Worm (Caenorhabditis elegans) whole organism, L3 larva: ENCODE data around the gene F17E9.15.

Source experiments
- ama-1 ChIP-seq: fragments of 150-350 bp; optimal IDR thresholded peaks from 2 replicates; lab custom pipeline; 2018
- ceh-82 ChIP-seq: fragments of 150-350 bp; optimal IDR thresholded peaks from 2 replicates; lab custom pipeline; 2014; ENCODE audit warnings: missing biosample characterization, missing genetic modification characterization
- elt-2 ChIP-seq: sonication (generic microtip); optimal IDR thresholded peaks from 2 replicates; lab custom pipeline; 2016; ENCODE audit warnings: missing genetic modification reagents, mild to moderate bottlenecking, missing genetic modification characterization, missing compliant biosample characterization
- eor-1 ChIP-seq, 2 experiments: fragments of 150-350 bp; optimal IDR thresholded peaks; 2 replicates each; lab custom pipeline; 2014 to 2018; ENCODE audit warnings: missing biosample characterization in 2 of 2, missing genetic modification characterization in 2 of 2
- fkh-10 ChIP-seq: sonication (generic microtip); optimal IDR thresholded peaks from 2 replicates; lab custom pipeline; 2017; ENCODE audit warnings: missing biosample characterization, missing genetic modification reagents, missing genetic modification characterization
- mdl-1 ChIP-seq: fragments of 150-350 bp; optimal IDR thresholded peaks from 2 replicates; lab custom pipeline; 2014; ENCODE audit warnings: missing biosample characterization, missing genetic modification characterization
- nhr-237 ChIP-seq: fragments of 150-350 bp; optimal IDR thresholded peaks from 2 replicates; lab custom pipeline; 2014; ENCODE audit warnings: missing biosample characterization, missing genetic modification characterization
- pqm-1 ChIP-seq: fragments of 150-350 bp; optimal IDR thresholded peaks from 2 replicates; lab custom pipeline; 2017; ENCODE audit warnings: missing biosample characterization, missing genetic modification characterization, inconsistent platforms

DNA sequence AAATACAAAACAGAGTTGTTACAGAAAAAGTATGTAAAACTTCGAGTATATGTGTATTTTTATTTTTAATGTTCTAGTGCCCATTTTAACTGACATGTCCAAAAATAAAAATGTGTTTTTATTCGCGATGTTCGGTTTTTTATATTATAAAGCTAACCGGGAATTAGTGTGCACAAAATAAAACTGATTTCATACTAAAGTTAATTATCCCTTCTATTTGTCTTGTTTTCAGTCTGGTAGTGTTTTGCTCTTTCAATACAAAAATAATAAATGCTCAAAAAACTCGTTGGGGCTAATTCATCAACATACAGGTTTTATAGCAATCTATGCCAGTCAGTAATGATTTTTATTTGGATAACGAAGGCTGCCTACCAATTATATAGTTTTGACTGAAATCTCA, 37.5 kb downstream of the F17E9.15 start:
- TF ChIP-seq ama-1 (lab: Kevin White, UChicago) (no peak), nhr-237 (tag; lab: Kevin White, UChicago) (no peak), eor-1 (tag; optimal IDR thresholded peaks at IDR 0.05; lab: Kevin White, UChicago) (no peak), ceh-82 (no peak), mdl-1 (tag; lab: Kevin White, UChicago) (no peak), fkh-10 (GFP tag; lab: Kevin White, UChicago) (no peak), pqm-1 (tag; lab: Kevin White, UChicago) (no peak), elt-2 (no peak)
